Fruit fly (Drosophila melanogaster) whole organism, wandering third instar larva: ENCODE data around the gene gNacalpha.

Source experiments
- Abd-B ChIP-seq: fragments of >200 bp; optimal IDR thresholded peaks from 2 replicates; lab custom pipeline; 2017; ENCODE audit warnings: missing biosample characterization, missing genetic modification characterization
- CrebA ChIP-seq: fragments of 200-800 bp; sonication (Bioruptor generic); optimal IDR thresholded peaks from 2 replicates; lab custom pipeline; 2016; ENCODE audit warnings: missing biosample characterization, mild to moderate bottlenecking, missing genetic modification characterization, borderline replicate concordance
- Dif ChIP-seq: fragments of 200-275, 200-300 bp; sonication (Bioruptor generic); optimal IDR thresholded peaks from 2 replicates; lab custom pipeline; 2018; ENCODE audit warnings: missing biosample characterization, missing genetic modification characterization; ENCODE audit not compliant: partially characterized antibody
- GATAd ChIP-seq: sonication (Bioruptor generic); optimal IDR thresholded peaks from 2 replicates; lab custom pipeline; 2016; ENCODE audit warnings: missing biosample characterization, missing genetic modification characterization

DNA sequence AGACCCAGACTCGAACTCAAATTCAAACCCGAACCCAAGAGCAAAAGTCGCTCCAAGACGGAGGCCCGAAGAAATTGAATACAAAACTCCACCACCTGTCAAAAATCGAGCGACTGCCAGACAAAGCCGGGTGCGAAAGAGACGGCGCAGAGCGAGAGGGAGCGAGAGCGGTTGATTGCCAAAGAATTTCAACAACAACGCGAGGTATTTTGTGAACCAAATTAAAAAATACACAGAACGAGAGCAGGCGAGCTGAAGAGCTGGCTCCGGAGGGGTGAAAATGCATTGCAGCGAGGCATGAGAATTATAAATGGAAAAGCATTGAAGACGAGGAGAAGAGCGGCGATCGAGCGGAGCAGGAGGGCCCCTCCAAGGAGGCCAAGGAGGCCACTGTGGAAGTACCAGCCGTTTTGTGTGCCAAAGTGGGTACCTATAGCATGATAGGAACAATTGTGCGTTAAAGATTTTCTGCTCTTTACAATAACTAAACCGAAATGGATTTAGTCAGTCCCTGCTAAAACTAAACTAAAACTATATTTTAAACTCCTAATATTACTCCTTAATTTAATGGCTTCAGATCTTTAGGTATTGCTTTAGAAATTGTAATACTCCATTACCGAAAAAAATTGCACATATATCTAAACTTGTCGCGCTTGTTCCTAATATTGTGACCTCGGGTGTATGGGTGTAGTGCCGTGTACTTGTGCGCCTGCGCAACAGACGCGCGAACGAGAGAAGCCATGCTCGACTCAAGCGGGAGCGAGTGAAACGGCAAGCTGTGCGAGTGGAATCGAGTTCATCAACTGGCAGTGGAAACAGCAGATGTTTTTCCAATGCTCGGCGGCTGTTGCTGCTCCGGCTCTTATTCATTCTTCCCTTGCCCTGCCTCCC is 25.7 kb downstream of the gNacalpha start:
- TF ChIP-seq Abd-B (GFP tag; lab: Kevin White, UChicago) (no peak), GATAd (GFP tag; lab: Kevin White, UChicago) (no peak), CrebA (GFP tag; lab: Kevin White, UChicago) (no peak), Dif (GFP tag; lab: Kevin White, UChicago) (no peak)
